Worm (Caenorhabditis elegans): Measurements from ENCODE around the gene pitr-1.

pitr-1 gene

ce11 chrIV:7402077-7402476 is 8.2 kb downstream of the pitr-1 start (continued):
- TF ChIP-seq nhr-90 (tag; optimal IDR thresholded peaks at IDR 0.05) (no peak), F39B2.1 (GFP tag; IDR thresholded peaks at IDR 0.05) (no peak), pha-4 (tag; optimal IDR thresholded peaks at IDR 0.05) (no peak), F37B4.10 (GFP tag; IDR thresholded peaks at IDR 0.05) (0 out of 2 replicates have a peak, but pooled peaks have one; percentile 34), hmg-1.2 (GFP tag; IDR thresholded peaks at IDR 0.05) (peak; percentile 51; the same call in 1 of the 2 replicates), T07F8.4 (tag; optimal IDR thresholded peaks at IDR 0.05) (no peak), K11D2.4 (GFP tag; IDR thresholded peaks at IDR 0.05) (peak; percentile 63; the same call in 1 of the 2 replicates), xnd-1 (tag; optimal IDR thresholded peaks at IDR 0.05) (no peak), atf-7 (tag; optimal IDR thresholded peaks at IDR 0.05) (peak; percentile 16), B0336.3 (GFP tag; IDR thresholded peaks at IDR 0.05) (no peak), ccch-3 (GFP tag; optimal IDR thresholded peaks at IDR 0.05) (no peak), ztf-25 (GFP tag; IDR thresholded peaks at IDR 0.05) (no peak), efl-1 (GFP tag; optimal IDR thresholded peaks at IDR 0.05) (no peak), him-1 (tag; optimal IDR thresholded peaks at IDR 0.05) (no peak), fkh-3 (tag; optimal IDR thresholded peaks at IDR 0.05) (no peak), lsl-1 (GFP tag; optimal IDR thresholded peaks at IDR 0.05) (no peak), ceh-40 (GFP tag; IDR thresholded peaks at IDR 0.05) (no peak), egrh-3 (GFP tag; IDR thresholded peaks at IDR 0.05) (peak; percentile 80), nhr-80 (tag; optimal IDR thresholded peaks at IDR 0.05) (no peak), nfya-1 (tag; optimal IDR thresholded peaks at IDR 0.05; ENCODE audit: borderline replicate concordance, insufficient read depth) (no peak), let-607 (tag; optimal IDR thresholded peaks at IDR 0.05) (no peak), ztf-28 (GFP tag; IDR thresholded peaks at IDR 0.05) (no peak), lin-40 (tag; optimal IDR thresholded peaks at IDR 0.05) (peak; percentile 75), sdz-38 (tag; optimal IDR thresholded peaks at IDR 0.05) (no peak)

- TF ChIP-seq gei-17 (GFP tag; optimal IDR thresholded peaks at IDR 0.05) (no peak), F55B11.4 (tag; optimal IDR thresholded peaks at IDR 0.05; ENCODE audit: borderline replicate concordance, insufficient read depth) (no peak), lsl-1 (GFP tag; optimal IDR thresholded peaks at IDR 0.05) (no peak), lir-1 (GFP tag; conservative IDR thresholded peaks at IDR 0.05) (no peak), F57C9.4 (tag; optimal IDR thresholded peaks at IDR 0.05) (no peak), Y53F4B.3 (GFP tag; IDR thresholded peaks at IDR 0.05) (no peak), F23B12.7 (tag; optimal IDR thresholded peaks at IDR 0.05; ENCODE audit: insufficient read depth) (no peak), lsy-27 (tag; optimal IDR thresholded peaks at IDR 0.05; ENCODE audit: borderline replicate concordance, insufficient read depth) (no peak), D2030.7 (GFP tag; IDR thresholded peaks at IDR 0.05) (no peak), zim-3 (tag; optimal IDR thresholded peaks at IDR 0.05) (no peak), ztf-25 (GFP tag; IDR thresholded peaks at IDR 0.05) (no peak), F33H1.4 (GFP tag; IDR thresholded peaks at IDR 0.05) (no peak), ceh-58 (GFP tag; IDR thresholded peaks at IDR 0.05) (no peak), bed-1 (GFP tag; IDR thresholded peaks at IDR 0.05) (no peak)
These were observed 9.5 kb downstream of the pitr-1 start for ce11 chrIV:7403422-7403821.

DNA sequence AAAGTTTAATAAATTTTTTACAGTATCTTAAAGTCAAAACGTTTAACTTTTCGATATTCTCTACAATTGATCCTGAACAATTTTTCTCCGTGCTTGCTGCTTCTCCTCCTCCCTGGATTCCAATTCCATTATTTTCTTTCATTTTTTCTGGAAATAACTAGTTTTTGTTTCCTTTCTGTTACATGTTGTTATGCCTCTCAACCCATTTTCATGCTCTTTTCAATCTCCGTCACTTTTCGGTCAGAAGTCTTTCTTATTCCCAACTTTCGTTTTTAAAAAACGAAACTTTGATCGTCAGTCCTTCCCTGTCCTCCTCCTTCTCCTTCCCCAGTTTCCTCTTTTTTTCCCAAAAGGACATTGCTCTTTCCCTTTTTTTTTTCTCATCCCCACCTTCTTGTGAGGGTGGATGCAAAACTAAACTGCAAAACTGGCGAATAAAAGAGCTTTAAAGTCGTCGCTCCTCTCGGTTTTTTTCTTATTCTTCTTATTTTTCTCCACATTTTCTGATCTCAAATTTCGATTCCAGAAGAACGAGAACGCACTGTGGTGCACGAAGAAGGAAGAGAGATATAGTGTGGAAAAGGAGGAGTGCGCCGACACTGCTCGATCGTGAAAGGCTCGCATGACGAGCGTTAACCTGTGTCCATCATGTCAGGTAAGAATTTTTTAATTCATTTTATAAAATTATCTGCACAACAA is 11.2 kb downstream of the pitr-1 start, which contains the start of the genes C48A7.16 and egl-19:
TSS of gene C48A7.16 (plus strand) at position 544 of the 699 bp plus-strand sequence.
TSS of gene egl-19 (plus strand) at position 649 of the 699 bp plus-strand sequence.
- no peak for TF ChIP-seq C17E4.6 (GFP tag; IDR thresholded peaks at IDR 0.05)
- no peak for TF ChIP-seq ztf-28 (GFP tag; IDR thresholded peaks at IDR 0.05)
- no peak for TF ChIP-seq sea-2 (GFP tag; IDR thresholded peaks at IDR 0.05)
- TF ChIP-seq pbrm-1 (GFP tag; IDR thresholded peaks at IDR 0.05), result no peak
- no peak for TF ChIP-seq T26A5.8 (tag; optimal IDR thresholded peaks at IDR 0.05)
- no peak for TF ChIP-seq zim-3 (tag; optimal IDR thresholded peaks at IDR 0.05)
- TF ChIP-seq sdz-38 (tag; optimal IDR thresholded peaks at IDR 0.05), result no peak
- TF ChIP-seq egl-44 (GFP tag; IDR thresholded peaks at IDR 0.05), result no peak
- no peak for TF ChIP-seq ceh-79 (tag; optimal IDR thresholded peaks at IDR 0.05)
- TF ChIP-seq ceh-58 (GFP tag; IDR thresholded peaks at IDR 0.05), result no peak
- no peak for TF ChIP-seq rec-8 (tag; optimal IDR thresholded peaks at IDR 0.05)
- no peak for TF ChIP-seq efl-1 (GFP tag; optimal IDR thresholded peaks at IDR 0.05)
- no peak for TF ChIP-seq lin-54 (GFP tag; optimal IDR thresholded peaks at IDR 0.05)
- no peak for TF ChIP-seq hlh-26 (GFP tag; conservative IDR thresholded peaks at IDR 0.05)

All from whole organism, young adult.